Worm (Caenorhabditis elegans): Measurements from ENCODE around the gene F22F7.4.

ce11 chrV:2153274-2153673, 47.4 kb upstream of the F22F7.4 start, which contains the start of gene srbc-23:
- TF ChIP-seq W03F9.2 (tag; optimal IDR thresholded peaks at IDR 0.05) (no peak), him-1 (tag; optimal IDR thresholded peaks at IDR 0.05) (no peak)
